Worm (Caenorhabditis elegans) whole organism, L4 larva: ENCODE results near the gene clec-162.

Experiments used
- aly-2 ChIP-seq: sonication (generic microtip); optimal IDR thresholded peaks from 2 replicates; lab custom pipeline; 2018; ENCODE audit warnings: missing biosample characterization, missing genetic modification characterization
- ceh-82 ChIP-seq: sonication (generic microtip); optimal IDR thresholded peaks from 2 replicates; lab custom pipeline; 2017; ENCODE audit warnings: missing biosample characterization, missing genetic modification characterization
- ctbp-1 ChIP-seq: fragments of 200-800 bp; sonication (Bioruptor generic); IDR thresholded peaks from 2 replicates; pipeline ENCODE4 v1.3.6; 2022; ENCODE audit warnings: missing genetic modification reagents, missing genetic modification characterization, missing compliant biosample characterization
- dpl-1 ChIP-seq: fragments of 150-350 bp; optimal IDR thresholded peaks from 2 replicates; lab custom pipeline; 2014; ENCODE audit warnings: missing biosample characterization, missing genetic modification reagents, missing genetic modification characterization
- mdl-1 ChIP-seq, 2 experiments: fragments of 150-350 bp in 1 of 2; sonication (generic microtip) in 1 of 2; optimal IDR thresholded peaks; 2 replicates each; lab custom pipeline; 2014 to 2017; ENCODE audit warnings: missing biosample characterization in 2 of 2, missing genetic modification characterization in 2 of 2
- nhr-76 ChIP-seq: fragments of 150-350 bp; optimal IDR thresholded peaks from 2 replicates; lab custom pipeline; 2014; ENCODE audit warnings: missing biosample characterization, missing genetic modification characterization
- pha-4 ChIP-seq, 2 experiments: fragments of 150-350 bp in 1 of 2; fragments of 200-800 bp in 1 of 2; sonication (Bioruptor generic) in 1 of 2; IDR thresholded peaks in 1 of 2; optimal IDR thresholded peaks in 1 of 2; 2 replicates each; pipeline versions ENCODE4 v1.3.6 to Lab custom; 2014 to 2022; ENCODE audit warnings: missing genetic modification characterization in 2 of 2, missing genetic modification reagents in 2 of 2, missing biosample characterization in 1 of 2, missing compliant biosample characterization in 1 of 2
- pqm-1 ChIP-seq: sonication (generic microtip); optimal IDR thresholded peaks from 2 replicates; lab custom pipeline; 2017; ENCODE audit warnings: missing biosample characterization, missing genetic modification characterization
- saeg-2 ChIP-seq: fragments of 200-800 bp; sonication (Bioruptor generic); IDR thresholded peaks from 2 replicates; pipeline ENCODE4 v1.3.6; 2022; ENCODE audit warnings: missing genetic modification reagents, missing genetic modification characterization, missing compliant biosample characterization
- unc-130 ChIP-seq: sonication (generic microtip); optimal IDR thresholded peaks from 2 replicates; lab custom pipeline; 2016; ENCODE audit warnings: missing genetic modification reagents, missing genetic modification characterization, missing compliant biosample characterization
- unc-62 ChIP-seq, 3 experiments: fragments of 150-350 bp in 1 of 3; sonication (generic microtip); optimal IDR thresholded peaks in 2 of 3; peaks in 1 of 3; 1 replicate in 1 of 3; 2 replicates in 2 of 3; lab custom pipeline; 2014 to 2017; ENCODE audit warnings: missing biosample characterization in 3 of 3, missing genetic modification characterization in 3 of 3, missing genetic modification reagents in 3 of 3, missing genotype in 1 of 3
- zag-1 ChIP-seq: fragments of 150-350 bp; optimal IDR thresholded peaks from 2 replicates; lab custom pipeline; 2014; ENCODE audit warnings: missing biosample characterization, missing genetic modification characterization
- ztf-7 ChIP-seq: fragments of 150-350 bp; optimal IDR thresholded peaks from 2 replicates; lab custom pipeline; 2014; ENCODE audit warnings: missing biosample characterization, missing genetic modification characterization

ce11 chrIII:9752852-9753251 is 27.8 kb upstream of the clec-162 start, which contains the start of gene ech-6:
- TF ChIP-seq ctbp-1 (no peak), ceh-82 (tag; lab: Kevin White, UChicago) (no peak), pqm-1 (tag; lab: Kevin White, UChicago) (peak; percentile 11), saeg-2 (GFP tag; lab: Robert Waterston, UW) (no peak), unc-62 (GFP tag; optimal IDR thresholded peaks at IDR 0.05 in 1 of 2; lab: Kevin White, UChicago) (no peak), unc-62 (tag; optimal IDR thresholded peaks at IDR 0.05; lab: Kevin White, UChicago) (no peak), unc-130 (GFP tag; lab: Kevin White, UChicago) (no peak), aly-2 (tag; lab: Kevin White, UChicago) (no peak), mdl-1 (tag; optimal IDR thresholded peaks at IDR 0.05; lab: Kevin White, UChicago) (no peak), dpl-1 (GFP tag; lab: Kevin White, UChicago) (peak; percentile 32), ztf-7 (tag; lab: Kevin White, UChicago) (no peak), pha-4 (GFP tag; IDR thresholded peaks at IDR 0.05; lab: Robert Waterston, UW) (no peak), pha-4 (tag; optimal IDR thresholded peaks at IDR 0.05; lab: Kevin White, UChicago) (no peak), nhr-76 (tag; lab: Kevin White, UChicago) (no peak), zag-1 (no peak)
